Worm (Caenorhabditis elegans): Measurements from ENCODE around the gene aptf-3.

ce11 chrII:8600165-8600564 is 6.2 kb downstream of the aptf-3 start, which contains the start of gene pigg-1:
- TF ChIP-seq unc-39 (tag; optimal IDR thresholded peaks at IDR 0.05) (no peak), elt-1 (tag; optimal IDR thresholded peaks at IDR 0.05; ENCODE audit: borderline replicate concordance, insufficient read depth) (no peak), nhr-237 (tag; optimal IDR thresholded peaks at IDR 0.05) (no peak), lin-32 (GFP tag; optimal IDR thresholded peaks at IDR 0.05) (no peak), ces-1 (GFP tag; optimal IDR thresholded peaks at IDR 0.05) (no peak), pha-4 (tag; optimal IDR thresholded peaks at IDR 0.05) (no peak), hlh-1 (tag; optimal IDR thresholded peaks at IDR 0.05) (no peak), drap-1 (GFP tag; optimal IDR thresholded peaks at IDR 0.05) (no peak), unc-62 (GFP tag; optimal IDR thresholded peaks at IDR 0.05) (no peak), ztf-11 (tag; optimal IDR thresholded peaks at IDR 0.05) (no peak), nhr-28 (tag; optimal IDR thresholded peaks at IDR 0.05) (no peak), lsy-2 (tag; optimal IDR thresholded peaks at IDR 0.05) (no peak), nhr-12 (tag; optimal IDR thresholded peaks at IDR 0.05) (no peak), cnd-1 (tag; optimal IDR thresholded peaks at IDR 0.05) (no peak)
